Fruit fly (Drosophila melanogaster) whole organism, embryonic: ENCODE measurements around the gene Tyler.
A peak's percentile ranks its signal among the peaks of the same experiment; 100 is the strongest.

ENCODE experiments used
- BEAF-32 ChIP-seq: fragments of 200-800 bp; sonication (Bioruptor generic); optimal IDR thresholded peaks from 3 replicates; lab custom pipeline; 2017; ENCODE audit warnings: missing biosample characterization, missing genetic modification characterization, mild to moderate bottlenecking, moderate library complexity, missing genetic modification reagents
- CG10543 ChIP-seq: fragments of 200-800 bp; sonication (Bioruptor generic); optimal IDR thresholded peaks from 3 replicates; lab custom pipeline; 2017; ENCODE audit warnings: missing biosample characterization, mild to moderate bottlenecking, missing genetic modification characterization, moderate library complexity
- CG10654 ChIP-seq: fragments of 200-800 bp; sonication (Bioruptor generic); optimal IDR thresholded peaks from 2 replicates; lab custom pipeline; 2016; ENCODE audit warnings: missing biosample characterization, missing genetic modification characterization
- CG11504 ChIP-seq: fragments of 200-800 bp; sonication (Bioruptor generic); optimal IDR thresholded peaks from 3 replicates; lab custom pipeline; 2019; ENCODE audit warnings: missing biosample characterization, mild to moderate bottlenecking, missing genetic modification characterization, moderate library complexity
- CG11695 ChIP-seq: fragments of 200-800 bp; sonication (Bioruptor generic); IDR thresholded peaks from 3 replicates; pipeline ENCODE4 v1.3.6; 2022; ENCODE audit warnings: missing biosample characterization, missing genetic modification characterization
- CG12659 ChIP-seq: fragments of 200-800 bp; sonication (Bioruptor generic); optimal IDR thresholded peaks from 3 replicates; lab custom pipeline; 2017; ENCODE audit warnings: mild to moderate bottlenecking, missing biosample characterization, missing genetic modification reagents, missing genetic modification characterization
- CG14860 ChIP-seq: fragments of 200-800 bp; sonication (Bioruptor generic); IDR thresholded peaks from 3 replicates; pipeline ENCODE4 v1.3.6; 2022; ENCODE audit warnings: missing biosample characterization, missing genetic modification characterization; ENCODE audit not compliant: partially characterized antibody
- CG15479 ChIP-seq: fragments of 200-800 bp; sonication (Bioruptor generic); optimal IDR thresholded peaks from 3 replicates; lab custom pipeline; 2019; ENCODE audit warnings: missing biosample characterization, mild to moderate bottlenecking, missing genetic modification characterization, moderate library complexity
- CG17385 ChIP-seq: fragments of 200-800 bp; sonication (Bioruptor generic); optimal IDR thresholded peaks from 3 replicates; lab custom pipeline; 2018; ENCODE audit warnings: missing biosample characterization, mild to moderate bottlenecking, missing genetic modification characterization
- CG18599 ChIP-seq: fragments of 200-800 bp; sonication (Bioruptor generic); optimal IDR thresholded peaks from 3 replicates; lab custom pipeline; 2017; ENCODE audit warnings: missing biosample characterization, missing genetic modification characterization, mild to moderate bottlenecking, moderate library complexity, missing genetic modification reagents
- CG2116 ChIP-seq: fragments of 200-800 bp; sonication (Bioruptor generic); optimal IDR thresholded peaks from 3 replicates; lab custom pipeline; 2018; ENCODE audit warnings: missing biosample characterization, mild to moderate bottlenecking, missing genetic modification characterization
- CG34224 ChIP-seq: fragments of 200-800 bp; sonication (Bioruptor generic); IDR thresholded peaks from 3 replicates; pipeline ENCODE4 v1.3.6; 2022; ENCODE audit warnings: missing biosample characterization, missing genetic modification characterization; ENCODE audit not compliant: partially characterized antibody
- CG34376 ChIP-seq: fragments of 200-800 bp; sonication (Bioruptor generic); optimal IDR thresholded peaks from 2 replicates; lab custom pipeline; 2018; ENCODE audit warnings: missing biosample characterization, mild to moderate bottlenecking, missing genetic modification characterization
- CG4360 ChIP-seq: fragments of 200-800 bp; sonication (Bioruptor generic); IDR thresholded peaks from 2 replicates; pipeline ENCODE4 v1.3.6; 2022; ENCODE audit warnings: missing biosample characterization, missing genetic modification characterization
- CG6175 ChIP-seq: fragments of 200-800 bp; sonication (Bioruptor generic); IDR thresholded peaks from 3 replicates; pipeline ENCODE4 v1.3.6; 2022; ENCODE audit warnings: missing biosample characterization, missing genetic modification characterization
- CG6272 ChIP-seq: fragments of 200-800 bp; sonication (Bioruptor generic); IDR thresholded peaks from 2 replicates; pipeline ENCODE4 v1.3.6; 2022; ENCODE audit warnings: missing biosample characterization, missing genetic modification characterization
- CG6654 ChIP-seq: fragments of 200-800 bp; sonication (Bioruptor generic); optimal IDR thresholded peaks from 2 replicates; lab custom pipeline; 2017; ENCODE audit warnings: missing biosample characterization, mild to moderate bottlenecking, missing genetic modification characterization
- CG8478 ChIP-seq: fragments of >200 bp; optimal IDR thresholded peaks from 2 replicates; lab custom pipeline; 2018
- CG9437 ChIP-seq: fragments of 200-800 bp; sonication (Bioruptor generic); optimal IDR thresholded peaks from 2 replicates; lab custom pipeline; 2018; ENCODE audit warnings: missing biosample characterization, mild to moderate bottlenecking, missing genetic modification characterization
- D ChIP-seq, 2 experiments: fragments of 200-800 bp in 1 of 2; fragments of >200 bp in 1 of 2; sonication (Bioruptor generic) in 1 of 2; optimal IDR thresholded peaks; 2 replicates in 1 of 2; 3 replicates in 1 of 2; lab custom pipeline; 2017; ENCODE audit warnings: mild to moderate bottlenecking in 1 of 2, missing biosample characterization in 1 of 2, missing genetic modification characterization in 1 of 2, missing genetic modification reagents in 1 of 2
- Deaf1 ChIP-seq: fragments of 200-800 bp; optimal IDR thresholded peaks from 3 replicates; lab custom pipeline; 2019; ENCODE audit warnings: missing biosample characterization, mild to moderate bottlenecking, missing genetic modification characterization, moderate library complexity
- Fer1 ChIP-seq: fragments of 200-800 bp; sonication (Bioruptor generic); optimal IDR thresholded peaks from 2 replicates; lab custom pipeline; 2017; ENCODE audit warnings: missing biosample characterization, mild to moderate bottlenecking, missing genetic modification characterization
- Hand ChIP-seq: fragments of 200-800 bp; sonication (Bioruptor generic); optimal IDR thresholded peaks from 2 replicates; lab custom pipeline; 2017; ENCODE audit warnings: mild to moderate bottlenecking, missing biosample characterization, missing genetic modification reagents, missing genetic modification characterization
- HmgZ ChIP-seq: fragments of 200-800 bp; sonication (Bioruptor generic); optimal IDR thresholded peaks from 2 replicates; lab custom pipeline; 2018; ENCODE audit warnings: missing biosample characterization, mild to moderate bottlenecking, missing genetic modification characterization
- Lhr ChIP-seq: fragments of 200-800 bp; sonication (Bioruptor generic); optimal IDR thresholded peaks from 3 replicates; lab custom pipeline; 2017; ENCODE audit warnings: mild to moderate bottlenecking, missing biosample characterization, missing genetic modification reagents, missing genetic modification characterization
- MBD-R2 ChIP-seq: fragments of 200-800 bp; sonication (Bioruptor generic); IDR thresholded peaks from 2 replicates; pipeline ENCODE4 v1.3.6; 2022; ENCODE audit warnings: missing biosample characterization, missing genetic modification characterization
- MESR4 ChIP-seq: fragments of 200-800 bp; sonication (Bioruptor generic); optimal IDR thresholded peaks from 2 replicates; lab custom pipeline; 2018; ENCODE audit warnings: missing biosample characterization, mild to moderate bottlenecking, missing genetic modification characterization, moderate library complexity
- Med ChIP-seq: fragments of 200-800 bp; sonication (Bioruptor generic); peaks from one replicate; lab custom pipeline; 2016; ENCODE audit warnings: missing biosample characterization, missing genetic modification characterization, mild to moderate bottlenecking, inconsistent platforms, moderate library complexity
- Meics ChIP-seq: fragments of 200-800 bp; sonication (Bioruptor generic); optimal IDR thresholded peaks from 2 replicates; lab custom pipeline; 2017; ENCODE audit warnings: missing biosample characterization, mild to moderate bottlenecking, missing genetic modification characterization
- Myb ChIP-seq: fragments of 200-800 bp; sonication (Bioruptor generic); optimal IDR thresholded peaks from 2 replicates; lab custom pipeline; 2016; ENCODE audit warnings: missing biosample characterization, missing genetic modification characterization
- Tbp ChIP-seq: fragments of >200 bp; optimal IDR thresholded peaks from 2 replicates; lab custom pipeline; 2018; ENCODE audit warnings: missing biosample characterization, missing genetic modification characterization
- az2 ChIP-seq: fragments of 200-800 bp; sonication (Bioruptor generic); optimal IDR thresholded peaks from 3 replicates; lab custom pipeline; 2016; ENCODE audit warnings: missing biosample characterization, missing genetic modification characterization
- chinmo ChIP-seq: fragments of 200-800 bp; sonication (Bioruptor generic); IDR thresholded peaks from 4 replicates; pipeline ENCODE4 v1.3.6; 2022; ENCODE audit warnings: missing biosample characterization, missing genetic modification characterization; ENCODE audit not compliant: partially characterized antibody
- crol ChIP-seq: fragments of 200-800 bp; sonication (Bioruptor generic); IDR thresholded peaks from 2 replicates; pipeline ENCODE4 v1.3.6; 2022; ENCODE audit warnings: missing biosample characterization, missing genetic modification characterization
- dpn ChIP-seq, 2 experiments: fragments of 200-800 bp; sonication (Bioruptor generic); optimal IDR thresholded peaks; 3 replicates each; lab custom pipeline; 2016; ENCODE audit warnings: missing biosample characterization in 2 of 2, missing genetic modification characterization in 2 of 2
- ewg ChIP-seq: fragments of 200-800 bp; sonication (Bioruptor generic); optimal IDR thresholded peaks from 3 replicates; lab custom pipeline; 2017; ENCODE audit warnings: mild to moderate bottlenecking, missing biosample characterization, missing genetic modification reagents, missing genetic modification characterization
- gfzf ChIP-seq: fragments of 200-800 bp; sonication (Bioruptor generic); optimal IDR thresholded peaks from 2 replicates; lab custom pipeline; 2016; ENCODE audit warnings: missing biosample characterization, mild to moderate bottlenecking, missing genetic modification characterization, moderate library complexity
- maf-S ChIP-seq: fragments of 200-800 bp; sonication (Bioruptor generic); optimal IDR thresholded peaks from 2 replicates; lab custom pipeline; 2016; ENCODE audit warnings: missing biosample characterization, missing genetic modification characterization
- pan ChIP-seq, 4 experiments: fragments of >200 bp in 3 of 4; fragments of 200-800 bp in 1 of 4; sonication (Bioruptor generic) in 1 of 4; optimal IDR thresholded peaks in 3 of 4; IDR thresholded peaks in 1 of 4; 2 replicates each; pipeline versions ENCODE4 v1.3.6 to Lab custom; 2017 to 2022; ENCODE audit warnings: missing biosample characterization in 2 of 4, missing genetic modification characterization in 2 of 4, mixed read lengths in 1 of 4
- pros ChIP-seq: fragments of 200-800 bp; sonication (Bioruptor generic); optimal IDR thresholded peaks from 3 replicates; lab custom pipeline; 2019; ENCODE audit warnings: missing biosample characterization, mild to moderate bottlenecking, missing genetic modification characterization, moderate library complexity
- pzg ChIP-seq: fragments of 200-800 bp; sonication (Bioruptor generic); optimal IDR thresholded peaks from 3 replicates; lab custom pipeline; 2018; ENCODE audit warnings: missing biosample characterization, mild to moderate bottlenecking, missing genetic modification characterization, moderate library complexity
- ranshi ChIP-seq: fragments of 200-800 bp; sonication (Bioruptor generic); IDR thresholded peaks from 2 replicates; pipeline ENCODE4 v1.3.6; 2022; ENCODE audit warnings: missing biosample characterization, missing genetic modification characterization
- rib ChIP-seq: fragments of 200-800 bp; sonication (Bioruptor generic); IDR thresholded peaks from 2 replicates; pipeline ENCODE4 v1.3.6; 2022; ENCODE audit warnings: missing biosample characterization, missing genetic modification characterization
- sens ChIP-seq: fragments of 200-800 bp; sonication (Bioruptor generic); peaks from one replicate; lab custom pipeline; 2016; ENCODE audit warnings: missing biosample characterization, missing genetic modification characterization
- wek ChIP-seq: fragments of 200-800 bp; sonication (Bioruptor generic); optimal IDR thresholded peaks from 3 replicates; lab custom pipeline; 2018; ENCODE audit warnings: missing biosample characterization, mild to moderate bottlenecking, missing genetic modification characterization, moderate library complexity

The Tyler gene

dm6 chrX:19637002-19637420, 25.7 kb downstream of the Tyler start (continued):
- peak; percentile 11 for TF ChIP-seq Meics (GFP tag; lab: Kevin White, UChicago)
- no peak for TF ChIP-seq BEAF-32 (GFP tag; lab: Kevin White, UChicago)
- peak; percentile 10 for TF ChIP-seq wek (GFP tag; lab: Kevin White, UChicago)
- TF ChIP-seq CG10654 (GFP tag; lab: Kevin White, UChicago): no peak
- peak; percentile 12 for TF ChIP-seq Hand (GFP tag; lab: Kevin White, UChicago)
- TF ChIP-seq Lhr (GFP tag; lab: Kevin White, UChicago): no peak
- TF ChIP-seq az2 (GFP tag; lab: Kevin White, UChicago): no peak
- TF ChIP-seq pzg (GFP tag; lab: Kevin White, UChicago): peak; percentile 17
- peak; percentile 9; the same call in 1 of the 3 replicates for TF ChIP-seq CG11695
- TF ChIP-seq MBD-R2 (GFP tag; lab: Robert Waterston, UW): peak; percentile 17; the same call in 1 of the 2 replicates
- peak; percentile 1 for TF ChIP-seq maf-S (GFP tag; lab: Kevin White, UChicago)
- TF ChIP-seq sens (GFP tag; lab: Kevin White, UChicago): peak; percentile 76
- TF ChIP-seq ewg (GFP tag; lab: Kevin White, UChicago): peak; percentile 37
- peak; percentile 29 for TF ChIP-seq gfzf (GFP tag; lab: Kevin White, UChicago)

- peak; percentile 90 for TF ChIP-seq MESR4
- TF ChIP-seq CG15479: peak; percentile 95
- 0 out of 3 replicates have a peak, but pooled peaks have one; percentile 6 for TF ChIP-seq CG6175 (GFP tag; lab: Robert Waterston, UW)
- TF ChIP-seq rib (GFP tag; lab: Robert Waterston, UW): peak; percentile 34; the same call in 1 of the 2 replicates
- no peak for TF ChIP-seq Myb
- peak; percentile 4 for TF ChIP-seq sens (GFP tag; lab: Kevin White, UChicago)
- no peak for TF ChIP-seq CG11504 (tag; lab: Kevin White, UChicago)
- TF ChIP-seq Med (GFP tag; lab: Kevin White, UChicago): peak; percentile 79
- peak; percentile 47 for TF ChIP-seq CG34376
- peak; percentile 15 for TF ChIP-seq HmgZ (tag; lab: Kevin White, UChicago)
- peak; percentile 88; the same call in 2 of the 4 replicates for TF ChIP-seq chinmo
- peak; percentile 62 for TF ChIP-seq Deaf1
- TF ChIP-seq ranshi (GFP tag; lab: Robert Waterston, UW): no peak
- no peak for TF ChIP-seq crol (GFP tag; lab: Robert Waterston, UW)
- no peak for TF ChIP-seq Fer1
- no peak for TF ChIP-seq pan (optimal IDR thresholded peaks at IDR 0.05; lab: Kevin White, UChicago)
- no peak for TF ChIP-seq pan (GFP tag; optimal IDR thresholded peaks at IDR 0.05 in 1 of 2, IDR thresholded peaks at IDR 0.05 in 1 of 2)
- no peak for TF ChIP-seq CG10543 (GFP tag; lab: Kevin White, UChicago)
- no peak for TF ChIP-seq CG14860 (GFP tag; lab: Robert Waterston, UW)
- TF ChIP-seq CG12659 (GFP tag; lab: Kevin White, UChicago): peak; percentile 28
- TF ChIP-seq CG6272 (GFP tag; lab: Robert Waterston, UW): no peak
- peak; percentile 19 for TF ChIP-seq D (optimal IDR thresholded peaks at IDR 0.05; lab: Kevin White, UChicago)
- no peak for TF ChIP-seq D (GFP tag; optimal IDR thresholded peaks at IDR 0.05; lab: Kevin White, UChicago)
- no peak for TF ChIP-seq dpn (GFP tag; optimal IDR thresholded peaks at IDR 0.05; lab: Kevin White, UChicago)
- TF ChIP-seq CG2116 (GFP tag; lab: Kevin White, UChicago): no peak
- TF ChIP-seq Tbp (GFP tag; lab: Kevin White, UChicago): peak; percentile 47
- TF ChIP-seq CG6654 (GFP tag; lab: Kevin White, UChicago): no peak
- TF ChIP-seq CG8478 (lab: Kevin White, UChicago): peak; percentile 95
- no peak for TF ChIP-seq CG9437 (GFP tag; lab: Kevin White, UChicago)
- TF ChIP-seq CG17385 (GFP tag; lab: Kevin White, UChicago): peak; percentile 93
- 0 out of 3 replicates have a peak, but pooled peaks have one; percentile 21 for TF ChIP-seq CG34224 (GFP tag; lab: Robert Waterston, UW)
- TF ChIP-seq pros (GFP tag; lab: Kevin White, UChicago): peak; percentile 56
- peak; percentile 4 for TF ChIP-seq CG18599 (GFP tag; lab: Kevin White, UChicago)
- peak; percentile 57 for TF ChIP-seq CG4360 (GFP tag; lab: Robert Waterston, UW)
Measured at dm6 chrX:19637434-19638327, 26.4 kb downstream of the Tyler start.
